Fruit fly (Drosophila melanogaster) whole organism, adult: Measurements from ENCODE around the gene Cyp1.

ENCODE experiments used
- CG12768 ChIP-seq: fragments of 200-800 bp; sonication (Bioruptor generic); optimal IDR thresholded peaks from 2 replicates; lab custom pipeline; 2017; ENCODE audit warnings: missing biosample characterization, missing genetic modification characterization, mild to moderate bottlenecking, moderate library complexity, missing genetic modification reagents
- cnc ChIP-seq, 2 experiments: fragments of >200 bp; optimal IDR thresholded peaks; 2 replicates each; lab custom pipeline; 2017

dm6 chrX:16319558-16319924 is 629 bp downstream of the Cyp1 start:
- peak in 1 of 2 experiments; percentile 56 for TF ChIP-seq cnc (optimal IDR thresholded peaks at IDR 0.05; lab: Kevin White, UChicago)
- no peak for TF ChIP-seq CG12768 (GFP tag; lab: Kevin White, UChicago)
